Fruit fly (Drosophila melanogaster): Measurements from ENCODE around the gene CG7017.

DNA sequence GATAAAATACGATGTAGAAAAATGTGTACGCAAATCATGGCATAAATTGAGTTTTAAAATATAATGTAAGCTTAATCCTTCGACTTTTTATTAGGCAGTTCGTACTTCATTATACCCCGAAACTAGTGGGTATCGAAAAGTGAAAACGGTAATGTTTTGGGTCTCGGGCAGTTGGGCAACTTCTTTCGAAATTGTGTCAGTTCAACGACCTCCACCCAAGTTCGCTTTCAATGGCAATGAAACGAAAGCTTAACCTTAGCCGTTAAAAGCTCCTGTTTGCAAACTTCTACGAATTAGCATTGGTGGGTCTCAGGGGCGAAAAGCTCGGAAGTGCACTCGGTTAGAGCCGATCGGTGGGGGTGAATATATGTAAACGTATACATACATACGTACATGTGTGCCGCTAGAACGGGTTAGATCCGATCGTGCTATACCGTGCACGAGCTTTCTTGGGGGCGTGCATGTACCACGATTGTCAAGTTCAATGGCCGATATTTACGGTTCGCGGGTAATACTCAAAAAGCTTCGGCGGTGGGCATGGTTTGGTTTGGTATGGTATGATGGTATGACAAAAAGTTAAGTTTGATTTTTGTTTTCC is 18.4 kb upstream of the CG7017 start:
- TF ChIP-seq CG33017 (tag; optimal IDR thresholded peaks at IDR 0.05) (peak; percentile 33), bab1 (GFP tag; optimal IDR thresholded peaks at IDR 0.05) (peak; percentile 33), ovo (GFP tag; optimal IDR thresholded peaks at IDR 0.05) (peak; percentile 70), CG1620 (GFP tag; optimal IDR thresholded peaks at IDR 0.05) (no peak), CG7101 (tag; optimal IDR thresholded peaks at IDR 0.05) (no peak), cnc (optimal IDR thresholded peaks at IDR 0.05) (no peak), Mnt (GFP tag; optimal IDR thresholded peaks at IDR 0.05) (peak; percentile 57), CG14711 (tag; optimal IDR thresholded peaks at IDR 0.05) (no peak), Hr96 (GFP tag; optimal IDR thresholded peaks at IDR 0.05) (no peak), CG12768 (GFP tag; optimal IDR thresholded peaks at IDR 0.05) (peak; percentile 49), cic (GFP tag; optimal IDR thresholded peaks at IDR 0.05) (peak; percentile 85), tj (GFP tag; optimal IDR thresholded peaks at IDR 0.05) (no peak), toe (GFP tag; optimal IDR thresholded peaks at IDR 0.05) (peak; percentile 1)

Measured in whole organism, adult.